Fruit fly (Drosophila melanogaster): Measurements from ENCODE around the gene Pgant7.

Pgant7 gene

DNA sequence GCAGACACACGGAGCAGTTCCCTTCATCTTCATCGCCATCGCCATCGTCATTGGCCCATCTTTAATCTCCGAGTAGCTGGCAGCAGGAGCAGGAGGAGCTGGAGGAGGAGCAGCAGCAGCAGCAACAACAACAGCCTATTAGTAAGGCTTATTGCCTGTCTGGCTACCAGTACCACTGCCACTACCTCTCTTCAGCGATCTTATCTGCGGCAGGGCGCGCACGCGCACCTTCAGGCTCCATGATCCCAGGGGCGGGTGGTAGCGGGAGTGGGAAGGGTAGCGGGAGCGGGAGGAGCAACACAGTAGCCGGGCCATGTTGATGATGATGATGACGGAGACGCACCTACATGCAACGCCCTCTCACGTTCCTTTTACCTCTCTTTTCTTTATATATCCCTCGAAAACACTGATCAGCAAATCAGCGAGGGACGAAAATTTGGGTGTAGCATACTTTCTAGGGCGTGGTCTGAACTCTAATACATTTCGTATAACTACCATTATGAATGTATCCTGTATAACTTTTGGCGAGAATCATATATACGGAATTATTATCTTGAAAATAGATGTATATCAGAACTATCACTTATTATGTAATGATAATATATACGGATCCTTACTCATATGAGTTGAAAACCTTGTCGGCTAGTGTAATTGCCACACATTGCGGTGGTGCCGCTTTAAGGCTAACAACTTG lies 37.4 kb upstream of the Pgant7 start (continued):
- TF ChIP-seq Eip93F (GFP tag; optimal IDR thresholded peaks at IDR 0.05) (no peak), dsx (GFP tag; optimal IDR thresholded peaks at IDR 0.05; ENCODE audit: poor library complexity, severe bottlenecking) (peak; percentile 44), CG11902 (GFP tag; optimal IDR thresholded peaks at IDR 0.05) (no peak), Sox102F (GFP tag; optimal IDR thresholded peaks at IDR 0.05) (no peak), Blimp-1 (GFP tag; optimal IDR thresholded peaks at IDR 0.05) (no peak), fd85E (GFP tag; optimal IDR thresholded peaks at IDR 0.05) (no peak), esn (GFP tag; optimal IDR thresholded peaks at IDR 0.05) (no peak), lz (GFP tag; optimal IDR thresholded peaks at IDR 0.05) (peak; percentile 1), CG6792 (GFP tag; optimal IDR thresholded peaks at IDR 0.05) (no peak), CG11762 (GFP tag; optimal IDR thresholded peaks at IDR 0.05; ENCODE audit: insufficient read depth) (no peak), CG8319 (GFP tag; optimal IDR thresholded peaks at IDR 0.05) (no peak), CG8632 (GFP tag; optimal IDR thresholded peaks at IDR 0.05) (no peak), acj6 (GFP tag; optimal IDR thresholded peaks at IDR 0.05) (no peak), Ets96B (tag; optimal IDR thresholded peaks at IDR 0.05) (peak; percentile 32), eg (GFP tag; IDR thresholded peaks at IDR 0.05) (no peak), CG7368 (GFP tag; optimal IDR thresholded peaks at IDR 0.05) (no peak), CG31627 (GFP tag; optimal IDR thresholded peaks at IDR 0.05) (no peak), spab (GFP tag; optimal IDR thresholded peaks at IDR 0.05) (peak; percentile 12), fkh (GFP tag; optimal IDR thresholded peaks at IDR 0.05) (no peak), CG15336 (GFP tag; IDR thresholded peaks at IDR 0.05) (no peak)

DNA sequence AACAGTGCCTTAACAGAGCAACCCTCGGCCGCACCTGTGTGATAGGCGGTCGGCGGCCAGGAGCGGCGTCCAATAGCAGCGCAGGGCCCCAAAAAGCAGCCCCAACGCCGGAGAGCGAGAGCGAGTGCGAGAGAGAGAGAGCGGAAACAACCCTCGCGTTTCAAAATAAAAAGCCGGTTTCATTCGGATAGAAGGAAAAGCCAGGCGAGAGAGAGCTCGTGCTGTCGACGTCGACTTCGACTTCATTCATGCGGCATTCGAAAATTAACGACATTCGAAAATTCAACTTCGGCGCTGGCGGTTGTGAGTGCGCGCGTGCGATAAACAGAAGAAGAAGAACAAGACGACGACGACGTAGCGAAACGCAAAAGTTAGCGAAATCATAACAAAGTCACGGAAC lies 34.6 kb upstream of the Pgant7 start:
- peak; percentile 23 for TF ChIP-seq CG9139 (GFP tag; optimal IDR thresholded peaks at IDR 0.05)
- peak; percentile 50 for TF ChIP-seq svp (GFP tag)
- TF ChIP-seq CG6854 (GFP tag; optimal IDR thresholded peaks at IDR 0.05): peak; percentile 67
- TF ChIP-seq ss (GFP tag; optimal IDR thresholded peaks at IDR 0.05): peak in 1 of 2 experiments; percentile 6
- peak; percentile 57 for TF ChIP-seq Eip78C (GFP tag)
- peak; percentile 10 for TF ChIP-seq dsx (GFP tag; optimal IDR thresholded peaks at IDR 0.05; ENCODE audit: poor library complexity, severe bottlenecking)
- peak; percentile 18; the same call in 1 of the 3 replicates for TF ChIP-seq eg (GFP tag; IDR thresholded peaks at IDR 0.05)
- TF ChIP-seq Sox14 (GFP tag; optimal IDR thresholded peaks at IDR 0.05): no peak
- TF ChIP-seq CG8632 (GFP tag; optimal IDR thresholded peaks at IDR 0.05): no peak
- TF ChIP-seq CG11902 (GFP tag; optimal IDR thresholded peaks at IDR 0.05): peak; percentile 48
- TF ChIP-seq CG1621 (tag; optimal IDR thresholded peaks at IDR 0.05): no peak
- no peak for TF ChIP-seq CG32006 (GFP tag; optimal IDR thresholded peaks at IDR 0.05)
- peak; percentile 34; the same call in 1 of the 2 replicates for TF ChIP-seq CG15336 (GFP tag; IDR thresholded peaks at IDR 0.05)

DNA sequence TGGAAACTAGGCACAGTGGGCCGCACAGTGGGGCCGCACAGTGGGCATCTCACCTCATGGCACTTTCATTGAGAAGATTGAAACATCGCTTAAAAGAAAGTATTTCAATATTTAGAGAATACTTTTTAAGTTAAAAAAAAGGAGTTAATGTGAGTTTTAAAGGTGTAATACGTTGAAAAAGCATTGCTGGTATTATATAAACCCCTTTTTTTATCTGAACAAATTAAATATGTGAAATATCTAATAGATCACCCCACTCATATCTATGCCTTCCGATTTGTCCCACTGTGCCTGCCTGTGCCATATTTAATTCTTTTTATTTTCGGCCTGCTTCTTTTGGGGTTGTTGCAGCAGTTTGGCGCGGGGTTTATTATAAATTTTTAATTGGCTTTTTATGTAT lies 33.5 kb upstream of the Pgant7 start:
- peak; percentile 3 for TF ChIP-seq CG3919 (GFP tag; optimal IDR thresholded peaks at IDR 0.05)
- peak; percentile 80 for TF ChIP-seq svp (GFP tag)
- peak; percentile 13 for TF ChIP-seq CG32006 (GFP tag; optimal IDR thresholded peaks at IDR 0.05)
- TF ChIP-seq CG34406 (GFP tag; optimal IDR thresholded peaks at IDR 0.05): peak; percentile 11
- peak; percentile 39 for TF ChIP-seq lz (GFP tag; optimal IDR thresholded peaks at IDR 0.05)
- TF ChIP-seq Met (GFP tag; optimal IDR thresholded peaks at IDR 0.05): peak; percentile 5
- TF ChIP-seq CG6808 (GFP tag; optimal IDR thresholded peaks at IDR 0.05): peak; percentile 5
- peak; percentile 13 for TF ChIP-seq OdsH (GFP tag; optimal IDR thresholded peaks at IDR 0.05)
- peak; percentile 23 for TF ChIP-seq Sox14 (GFP tag; optimal IDR thresholded peaks at IDR 0.05)
- no peak for TF ChIP-seq CG11294 (GFP tag; IDR thresholded peaks at IDR 0.05)
- TF ChIP-seq Eip75B (GFP tag; optimal IDR thresholded peaks at IDR 0.05): no peak
- TF ChIP-seq Ets96B (tag; optimal IDR thresholded peaks at IDR 0.05): no peak
- no peak for TF ChIP-seq CG10631 (GFP tag; optimal IDR thresholded peaks at IDR 0.05)
- peak; percentile 39 for TF ChIP-seq topi (GFP tag; optimal IDR thresholded peaks at IDR 0.05)
- no peak for TF ChIP-seq dsx (GFP tag; optimal IDR thresholded peaks at IDR 0.05; ENCODE audit: poor library complexity, severe bottlenecking)
- TF ChIP-seq achi (GFP tag; optimal IDR thresholded peaks at IDR 0.05): peak; percentile 23
- peak; percentile 84 for TF ChIP-seq Eip78C (GFP tag)
- TF ChIP-seq CG8319 (GFP tag; optimal IDR thresholded peaks at IDR 0.05): no peak
- TF ChIP-seq acj6 (GFP tag; optimal IDR thresholded peaks at IDR 0.05): peak; percentile 16
- peak; percentile 36 for TF ChIP-seq Smox (GFP tag; optimal IDR thresholded peaks at IDR 0.05)
- TF ChIP-seq Hr39 (GFP tag; optimal IDR thresholded peaks at IDR 0.05): peak; percentile 20
- peak; percentile 53 for TF ChIP-seq esn (GFP tag; optimal IDR thresholded peaks at IDR 0.05)
- peak; percentile 25 for TF ChIP-seq CG8632 (GFP tag; optimal IDR thresholded peaks at IDR 0.05)
- TF ChIP-seq pdm3 (GFP tag; optimal IDR thresholded peaks at IDR 0.05): peak; percentile 18
- no peak for TF ChIP-seq Eip93F (GFP tag; optimal IDR thresholded peaks at IDR 0.05)
- TF ChIP-seq CG6792 (GFP tag; optimal IDR thresholded peaks at IDR 0.05): peak; percentile 10
- peak; percentile 19 for TF ChIP-seq CG31627 (GFP tag; optimal IDR thresholded peaks at IDR 0.05)
- peak; percentile 16 for TF ChIP-seq Sox102F (GFP tag; optimal IDR thresholded peaks at IDR 0.05)

Data from whole organism, prepupa.